Fruit fly (Drosophila melanogaster) whole organism, prepupa: ENCODE data around the gene CG9119.

Experiments used
- CG10669 ChIP-seq: fragments of 200-800 bp; sonication (Bioruptor generic); optimal IDR thresholded peaks from 3 replicates; lab custom pipeline; 2018; ENCODE audit warnings: missing biosample characterization, mild to moderate bottlenecking, missing genetic modification characterization, moderate library complexity
- CG32006 ChIP-seq: fragments of 200-800 bp; sonication (Bioruptor generic); optimal IDR thresholded peaks from 3 replicates; lab custom pipeline; 2017; ENCODE audit warnings: missing biosample characterization, mild to moderate bottlenecking, missing genetic modification characterization
- CG3919 ChIP-seq: fragments of 200-800 bp; sonication (Bioruptor generic); optimal IDR thresholded peaks from 3 replicates; lab custom pipeline; 2016; ENCODE audit warnings: missing biosample characterization, missing genetic modification characterization
- OdsH ChIP-seq: fragments of 200-800 bp; sonication (Bioruptor generic); optimal IDR thresholded peaks from 3 replicates; lab custom pipeline; 2016; ENCODE audit warnings: missing biosample characterization, missing genetic modification characterization

DNA sequence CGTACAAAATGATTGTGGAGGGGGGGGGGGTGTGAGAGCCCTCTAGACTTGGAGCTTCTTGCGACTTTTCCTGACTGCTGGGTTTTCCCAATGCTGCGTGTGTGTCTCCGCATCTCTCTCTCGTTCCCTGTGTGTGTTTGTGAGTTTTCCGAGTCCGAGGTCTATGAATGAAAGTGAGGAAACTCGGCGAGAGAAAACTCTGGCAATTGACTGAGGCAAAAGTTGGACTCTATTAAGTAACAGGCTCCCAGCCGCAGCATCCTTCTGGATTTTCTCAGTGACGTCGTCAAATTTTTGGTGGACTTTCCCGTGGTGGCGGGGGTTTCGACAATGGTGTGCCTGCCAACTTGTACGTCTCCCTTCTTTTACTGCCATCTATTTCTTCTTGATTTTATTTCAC is 34.0 kb downstream of the CG9119 start:
- no peak for TF ChIP-seq OdsH (GFP tag; lab: Kevin White, UChicago)
- no peak for TF ChIP-seq CG32006 (GFP tag; lab: Kevin White, UChicago)
- no peak for TF ChIP-seq CG3919 (GFP tag; lab: Kevin White, UChicago)
- no peak for TF ChIP-seq CG10669 (GFP tag; lab: Kevin White, UChicago)
